Fruit fly (Drosophila melanogaster): ENCODE results near the gene Prp6.

Prp6 gene

DNA sequence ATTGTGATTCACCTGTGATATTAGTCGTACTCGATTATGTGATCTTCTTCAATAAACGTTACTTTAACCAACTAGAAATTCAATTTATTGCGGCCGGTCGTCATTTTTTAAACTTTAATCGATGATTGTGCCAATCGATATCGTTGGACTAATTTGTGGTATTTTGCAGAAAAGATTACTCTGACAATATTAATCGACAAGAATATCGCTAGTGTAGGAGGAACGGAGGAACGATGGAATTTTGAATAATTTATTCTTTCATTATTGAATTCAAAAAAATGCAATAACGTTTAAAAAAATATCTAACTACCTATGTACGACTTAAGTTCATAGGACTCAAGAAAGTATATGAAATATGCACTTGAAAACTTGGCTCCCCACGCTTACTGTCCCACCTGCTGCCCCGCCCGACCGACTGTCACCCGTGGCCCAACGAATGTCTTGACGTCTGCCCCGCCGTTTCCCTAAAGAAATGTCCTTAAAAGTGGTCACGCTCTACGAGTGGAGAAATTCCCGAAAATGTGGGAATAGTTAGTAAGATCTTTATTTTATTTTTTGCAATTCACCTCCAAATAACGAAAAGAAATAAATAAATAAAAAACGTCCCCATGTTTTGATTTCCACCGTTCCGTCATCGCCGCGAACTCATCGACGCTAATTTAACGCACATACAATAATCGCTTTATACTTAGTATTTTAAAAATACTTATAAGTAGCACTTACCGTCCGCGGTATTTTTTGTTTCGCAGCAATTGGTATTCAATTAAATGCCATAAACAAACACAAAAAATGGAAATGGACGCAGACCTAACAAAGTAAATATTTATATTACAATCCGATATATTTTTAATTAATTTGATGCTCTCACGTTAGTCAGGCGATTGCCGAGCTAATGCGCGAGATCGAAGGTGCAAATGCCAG is 39.5 kb upstream of the Prp6 start, which contains the start of gene CG14074 (continued):
- TF ChIP-seq fd3F (GFP tag; optimal IDR thresholded peaks at IDR 0.05) (no peak), CG6813 (GFP tag; optimal IDR thresholded peaks at IDR 0.05) (no peak), row (GFP tag; IDR thresholded peaks at IDR 0.05) (peak; percentile 45; the same call in 2 of the 3 replicates), Hsf (GFP tag; optimal IDR thresholded peaks at IDR 0.05) (peak; percentile 7), tna (GFP tag; IDR thresholded peaks at IDR 0.05; ENCODE audit: partially characterized antibody) (peak; percentile 37; the same call in 1 of the 2 replicates), Jarid2 (GFP tag; optimal IDR thresholded peaks at IDR 0.05) (no peak), zen2 (GFP tag; IDR thresholded peaks at IDR 0.05; ENCODE audit: partially characterized antibody) (peak; percentile 81), Kr (GFP tag; optimal IDR thresholded peaks at IDR 0.05) (no peak), hb (GFP tag; IDR thresholded peaks at IDR 0.05; ENCODE audit: partially characterized antibody) (peak; percentile 72), Fer1 (GFP tag; optimal IDR thresholded peaks at IDR 0.05) (peak; percentile 16), ato (GFP tag; IDR thresholded peaks at IDR 0.05; ENCODE audit: partially characterized antibody) (peak; percentile 69; the same call in 1 of the 2 replicates), bbx (GFP tag; IDR thresholded peaks at IDR 0.05; ENCODE audit: partially characterized antibody) (peak; percentile 81), ci (GFP tag; IDR thresholded peaks at IDR 0.05) (no peak), Dll (GFP tag; IDR thresholded peaks at IDR 0.05; ENCODE audit: partially characterized antibody) (peak; percentile 63; the same call in 1 of the 4 replicates), CG7963 (GFP tag; IDR thresholded peaks at IDR 0.05; ENCODE audit: partially characterized antibody) (peak; percentile 68), Doc3 (GFP tag; IDR thresholded peaks at IDR 0.05; ENCODE audit: partially characterized antibody) (peak; percentile 44; the same call in 1 of the 3 replicates), HLH4C (GFP tag; IDR thresholded peaks at IDR 0.05; ENCODE audit: partially characterized antibody) (peak; percentile 59; the same call in 2 of the 3 replicates), CG12659 (GFP tag; optimal IDR thresholded peaks at IDR 0.05) (peak; percentile 44), CG2116 (GFP tag; optimal IDR thresholded peaks at IDR 0.05) (peak; percentile 72), D19A (tag; optimal IDR thresholded peaks at IDR 0.05) (no peak), Opbp (GFP tag; IDR thresholded peaks at IDR 0.05; ENCODE audit: partially characterized antibody) (peak; percentile 78; the same call in 2 of the 3 replicates), MBD-R2 (GFP tag; IDR thresholded peaks at IDR 0.05) (peak; percentile 56), HHEX (GFP tag; optimal IDR thresholded peaks at IDR 0.05) (no peak), CG2129 (GFP tag; IDR thresholded peaks at IDR 0.05; ENCODE audit: partially characterized antibody) (peak; percentile 13; the same call in 1 of the 2 replicates), Sry-δ (GFP tag; optimal IDR thresholded peaks at IDR 0.05) (peak; percentile 44), CG30020 (tag; optimal IDR thresholded peaks at IDR 0.05) (peak; percentile 66), GATAe (GFP tag; conservative IDR thresholded peaks at IDR 0.05) (no peak), cg (GFP tag; optimal IDR thresholded peaks at IDR 0.05) (no peak), stwl (tag; optimal IDR thresholded peaks at IDR 0.05) (peak; percentile 48), CG4617 (GFP tag; optimal IDR thresholded peaks at IDR 0.05; ENCODE audit: borderline replicate concordance) (peak; percentile 13), MESR4 (GFP tag; optimal IDR thresholded peaks at IDR 0.05) (peak; percentile 47), Dp (GFP tag; optimal IDR thresholded peaks at IDR 0.05) (peak; percentile 74), amos (GFP tag; IDR thresholded peaks at IDR 0.05; ENCODE audit: partially characterized antibody) (peak; percentile 81), chinmo (GFP tag; IDR thresholded peaks at IDR 0.05; ENCODE audit: partially characterized antibody) (peak; percentile 61; the same call in 2 of the 4 replicates), CG16813 (GFP tag; IDR thresholded peaks at IDR 0.05; ENCODE audit: partially characterized antibody) (peak; percentile 72), CG13894 (tag; optimal IDR thresholded peaks at IDR 0.05) (no peak), nerfin-2 (GFP tag; IDR thresholded peaks at IDR 0.05; ENCODE audit: partially characterized antibody) (peak; percentile 64), pzg (GFP tag; optimal IDR thresholded peaks at IDR 0.05) (peak; percentile 48), unc-4 (GFP tag; IDR thresholded peaks at IDR 0.05; ENCODE audit: partially characterized antibody) (peak; percentile 64), Scr (GFP tag; IDR thresholded peaks at IDR 0.05; ENCODE audit: partially characterized antibody) (peak; percentile 66), inv (GFP tag; IDR thresholded peaks at IDR 0.05; ENCODE audit: partially characterized antibody) (peak; percentile 57), E2f2 (GFP tag; IDR thresholded peaks at IDR 0.05) (peak; percentile 84), CG15514 (GFP tag; optimal IDR thresholded peaks at IDR 0.05) (peak; percentile 2), zen (tag; optimal IDR thresholded peaks at IDR 0.05) (peak; percentile 5)

Data from whole organism, embryonic.